Fruit fly (Drosophila melanogaster): ENCODE measurements around the gene CG10163.

The CG10163 gene

dm6 chr3L:6217806-6218205, 40.8 kb downstream of the CG10163 start, which contains the start of gene LanA (continued):
- TF ChIP-seq BEAF-32 (GFP tag; optimal IDR thresholded peaks at IDR 0.05) (no peak), zen2 (GFP tag; IDR thresholded peaks at IDR 0.05; ENCODE audit: partially characterized antibody) (no peak), az2 (GFP tag; optimal IDR thresholded peaks at IDR 0.05) (no peak), ranshi (GFP tag; IDR thresholded peaks at IDR 0.05) (no peak), Poxn (GFP tag; IDR thresholded peaks at IDR 0.05) (no peak), CG8359 (GFP tag; optimal IDR thresholded peaks at IDR 0.05; ENCODE audit: borderline replicate concordance) (no peak), CG12219 (GFP tag; optimal IDR thresholded peaks at IDR 0.05) (no peak), grn (GFP tag; optimal IDR thresholded peaks at IDR 0.05) (no peak), cwo (GFP tag; optimal IDR thresholded peaks at IDR 0.05) (no peak), CG9215 (GFP tag; IDR thresholded peaks at IDR 0.05) (no peak), Doc3 (GFP tag; IDR thresholded peaks at IDR 0.05; ENCODE audit: partially characterized antibody) (no peak), sc (optimal IDR thresholded peaks at IDR 0.05) (no peak), sc (GFP tag; optimal IDR thresholded peaks at IDR 0.05) (no peak), CG10274 (GFP tag; optimal IDR thresholded peaks at IDR 0.05) (no peak), CG7839 (tag; optimal IDR thresholded peaks at IDR 0.05) (no peak), Dek (tag; optimal IDR thresholded peaks at IDR 0.05) (no peak), CG15073 (GFP tag; optimal IDR thresholded peaks at IDR 0.05) (no peak), Asciz (GFP tag; optimal IDR thresholded peaks at IDR 0.05) (no peak), Ada2b (GFP tag; IDR thresholded peaks at IDR 0.05) (no peak), nau (GFP tag; optimal IDR thresholded peaks at IDR 0.05) (no peak), vvl (GFP tag; IDR thresholded peaks at IDR 0.05) (peak; percentile 18; the same call in 1 of the 2 replicates), cad (GFP tag; optimal IDR thresholded peaks at IDR 0.05) (no peak), tio (GFP tag; optimal IDR thresholded peaks at IDR 0.05) (no peak), CG31441 (GFP tag; IDR thresholded peaks at IDR 0.05) (no peak), CG12299 (tag; optimal IDR thresholded peaks at IDR 0.05) (no peak), CG3163 (GFP tag; optimal IDR thresholded peaks at IDR 0.05) (peak; percentile 27), CG6254 (GFP tag; optimal IDR thresholded peaks at IDR 0.05) (no peak), Ravus (GFP tag; IDR thresholded peaks at IDR 0.05) (no peak), nerfin-2 (GFP tag; IDR thresholded peaks at IDR 0.05; ENCODE audit: partially characterized antibody) (no peak), Lpt (GFP tag; optimal IDR thresholded peaks at IDR 0.05) (no peak), Taf1 (GFP tag; IDR thresholded peaks at IDR 0.05) (no peak), NFAT (GFP tag; IDR thresholded peaks at IDR 0.05) (0 out of 2 replicates have a peak, but pooled peaks have one; percentile 41), chn (GFP tag; optimal IDR thresholded peaks at IDR 0.05) (no peak), Scr (GFP tag; IDR thresholded peaks at IDR 0.05; ENCODE audit: partially characterized antibody) (0 out of 2 replicates have a peak, but pooled peaks have one; percentile 20), sens-2 (GFP tag; IDR thresholded peaks at IDR 0.05) (0 out of 2 replicates have a peak, but pooled peaks have one; percentile 31), ab (GFP tag; optimal IDR thresholded peaks at IDR 0.05) (no peak), schlank (tag; optimal IDR thresholded peaks at IDR 0.05) (no peak), CTCF (GFP tag; optimal IDR thresholded peaks at IDR 0.05) (no peak), CG13894 (tag; optimal IDR thresholded peaks at IDR 0.05) (no peak), CG14667 (GFP tag; IDR thresholded peaks at IDR 0.05) (no peak), CG14050 (GFP tag; IDR thresholded peaks at IDR 0.05) (no peak), ken (GFP tag; IDR thresholded peaks at IDR 0.05) (no peak), run (tag; optimal IDR thresholded peaks at IDR 0.05) (no peak), CG1647 (GFP tag; optimal IDR thresholded peaks at IDR 0.05) (no peak), NfI (GFP tag; optimal IDR thresholded peaks at IDR 0.05) (no peak), aop (GFP tag; IDR thresholded peaks at IDR 0.05) (peak; percentile 76; the same call in 1 of the 2 replicates), fd3F (GFP tag; optimal IDR thresholded peaks at IDR 0.05) (no peak), CG5953 (GFP tag; IDR thresholded peaks at IDR 0.05) (no peak), klu (GFP tag; IDR thresholded peaks at IDR 0.05) (no peak), h (optimal IDR thresholded peaks at IDR 0.05) (no peak), MESR4 (GFP tag; optimal IDR thresholded peaks at IDR 0.05) (peak; percentile 24), CG8478 (optimal IDR thresholded peaks at IDR 0.05) (no peak), phol (tag; optimal IDR thresholded peaks at IDR 0.05) (no peak)
